Fruit fly (Drosophila melanogaster) whole organism: Measurements from ENCODE around the gene Bx42.

Experiments
- CG8478 ChIP-seq: fragments of >200 bp; optimal IDR thresholded peaks from 2 replicates; lab custom pipeline; 2018; ENCODE audit warnings: inconsistent platforms
- Dll ChIP-seq: fragments of >200 bp; optimal IDR thresholded peaks from 2 replicates; lab custom pipeline; 2017
- EcR ChIP-seq, 2 experiments: fragments of >200 bp; optimal IDR thresholded peaks; 2 replicates each; lab custom pipeline; 2017; ENCODE audit warnings: missing biosample characterization in 2 of 2, missing genetic modification characterization in 2 of 2, missing genetic modification reagents in 2 of 2
- usp ChIP-seq: fragments of >200 bp; optimal IDR thresholded peaks from 2 replicates; lab custom pipeline; 2017; ENCODE audit warnings: missing biosample characterization, missing genetic modification characterization, mixed read lengths

DNA sequence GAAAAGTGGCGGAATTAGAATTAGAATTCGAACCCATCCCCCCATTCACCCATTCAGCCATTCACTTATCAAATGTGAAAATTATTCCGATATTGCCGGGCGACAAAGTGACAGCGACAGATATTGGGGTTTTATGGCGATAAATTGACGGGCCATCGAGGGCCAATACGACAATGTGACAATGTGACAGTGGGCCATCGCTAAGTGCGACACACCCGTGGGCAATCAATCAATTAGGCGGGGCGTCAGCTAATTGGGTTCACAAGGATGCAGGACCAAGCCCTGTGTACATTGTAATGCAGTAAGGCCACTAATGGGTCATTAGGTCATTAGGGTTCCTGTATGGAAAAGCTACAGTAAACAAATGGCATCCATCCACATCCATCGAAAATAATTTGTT, 32.4 kb downstream of the Bx42 start:
- no peak for TF ChIP-seq EcR (GFP tag; optimal IDR thresholded peaks at IDR 0.05; lab: Kevin White, UChicago)
- no peak for TF ChIP-seq Dll (lab: Kevin White, UChicago)
- no peak for TF ChIP-seq usp
- no peak for TF ChIP-seq CG8478 (lab: Kevin White, UChicago)
